Fruit fly (Drosophila melanogaster) whole organism, embryonic: ENCODE data around the gene CG13127.

Source experiments
- Ada2b ChIP-seq: fragments of 200-800 bp; sonication (Bioruptor generic); IDR thresholded peaks from 2 replicates; pipeline ENCODE4 v1.3.6; 2022; ENCODE audit warnings: missing biosample characterization, missing genetic modification characterization
- CG10209 ChIP-seq: fragments of 200-800 bp; sonication (Bioruptor generic); optimal IDR thresholded peaks from 3 replicates; lab custom pipeline; 2017; ENCODE audit warnings: missing biosample characterization, mild to moderate bottlenecking, missing genetic modification characterization, missing genetic modification reagents
- CG11695 ChIP-seq: fragments of 200-800 bp; sonication (Bioruptor generic); IDR thresholded peaks from 3 replicates; pipeline ENCODE4 v1.3.6; 2022; ENCODE audit warnings: missing biosample characterization, missing genetic modification characterization
- CG12155 ChIP-seq: fragments of 200-800 bp; sonication (Bioruptor generic); optimal IDR thresholded peaks from 3 replicates; lab custom pipeline; 2016; ENCODE audit warnings: missing biosample characterization, missing genetic modification characterization
- CG13296 ChIP-seq: fragments of 200-800 bp; sonication (Bioruptor generic); optimal IDR thresholded peaks from 3 replicates; lab custom pipeline; 2018; ENCODE audit warnings: missing biosample characterization, mild to moderate bottlenecking, missing genetic modification characterization
- CG13424 ChIP-seq: fragments of 200-800 bp; sonication (Bioruptor generic); optimal IDR thresholded peaks from 2 replicates; lab custom pipeline; 2019; ENCODE audit warnings: missing biosample characterization, mild to moderate bottlenecking, missing genetic modification characterization, moderate library complexity
- CG15269 ChIP-seq: fragments of 200-800 bp; sonication (Bioruptor generic); optimal IDR thresholded peaks from 2 replicates; lab custom pipeline; 2018; ENCODE audit warnings: missing biosample characterization, mild to moderate bottlenecking, missing genetic modification characterization, moderate library complexity
- CG15696 ChIP-seq: fragments of 200-800 bp; sonication (Bioruptor generic); optimal IDR thresholded peaks from 2 replicates; lab custom pipeline; 2019; ENCODE audit warnings: missing biosample characterization, mild to moderate bottlenecking, missing genetic modification characterization, moderate library complexity
- CG1602 ChIP-seq: fragments of 200-800 bp; sonication (Bioruptor generic); optimal IDR thresholded peaks from 3 replicates; lab custom pipeline; 2016; ENCODE audit warnings: missing biosample characterization, missing genetic modification characterization
- CG16815 ChIP-seq: fragments of 200-800 bp; sonication (Bioruptor generic); optimal IDR thresholded peaks from 3 replicates; lab custom pipeline; 2017; ENCODE audit warnings: missing biosample characterization, mild to moderate bottlenecking, missing genetic modification characterization
- CG17186 ChIP-seq: fragments of 200-800 bp; sonication (Bioruptor generic); optimal IDR thresholded peaks from 3 replicates; lab custom pipeline; 2017; ENCODE audit warnings: missing biosample characterization, missing genetic modification reagents, missing genetic modification characterization
- CG17568 ChIP-seq: fragments of 200-800 bp; sonication (Bioruptor generic); optimal IDR thresholded peaks from 2 replicates; lab custom pipeline; 2018; ENCODE audit warnings: missing biosample characterization, mild to moderate bottlenecking, missing genetic modification characterization, moderate library complexity
- CG18764 ChIP-seq: fragments of 200-800 bp; sonication (Bioruptor generic); optimal IDR thresholded peaks from 3 replicates; lab custom pipeline; 2016; ENCODE audit warnings: missing biosample characterization, missing genetic modification characterization
- CG31224 ChIP-seq: fragments of 200-800 bp; sonication (Bioruptor generic); IDR thresholded peaks from 2 replicates; pipeline ENCODE4 v1.3.6; 2022; ENCODE audit warnings: missing biosample characterization, missing genetic modification characterization
- CG31441 ChIP-seq: fragments of 200-800 bp; sonication (Bioruptor generic); IDR thresholded peaks from 2 replicates; pipeline ENCODE4 v1.3.6; 2022; ENCODE audit warnings: missing biosample characterization, missing genetic modification characterization
- CG32772 ChIP-seq: fragments of 200-800 bp; sonication (Bioruptor generic); IDR thresholded peaks from 2 replicates; pipeline ENCODE4 v1.3.6; 2022; ENCODE audit warnings: missing biosample characterization, missing genetic modification characterization
- CG6791 ChIP-seq: fragments of 200-800 bp; sonication (Bioruptor generic); IDR thresholded peaks from 3 replicates; pipeline ENCODE4 v1.3.6; 2022; ENCODE audit warnings: missing biosample characterization, missing genetic modification characterization; ENCODE audit not compliant: partially characterized antibody
- CG7372 ChIP-seq: fragments of 200-800 bp; sonication (Bioruptor generic); IDR thresholded peaks from 2 replicates; pipeline ENCODE4 v1.3.6; 2022; ENCODE audit warnings: missing biosample characterization, missing genetic modification characterization
- CG7839 ChIP-seq: fragments of 200-800 bp; sonication (Bioruptor generic); optimal IDR thresholded peaks from 3 replicates; lab custom pipeline; 2018; ENCODE audit warnings: missing biosample characterization, mild to moderate bottlenecking, missing genetic modification characterization, moderate library complexity
- CG8765 ChIP-seq: fragments of 200-800 bp; sonication (Bioruptor generic); IDR thresholded peaks from 2 replicates; pipeline ENCODE4 v1.3.6; 2022; ENCODE audit warnings: missing biosample characterization, missing genetic modification characterization
- CG9609 ChIP-seq: fragments of 200-800 bp; sonication (Bioruptor generic); optimal IDR thresholded peaks from 3 replicates; lab custom pipeline; 2016; ENCODE audit warnings: missing biosample characterization, missing genetic modification characterization
- CG9727 ChIP-seq: fragments of 200-800 bp; sonication (Bioruptor generic); optimal IDR thresholded peaks from 3 replicates; lab custom pipeline; 2017; ENCODE audit warnings: missing biosample characterization, mild to moderate bottlenecking, missing genetic modification characterization
- CTCF ChIP-seq: fragments of 200-800 bp; sonication (Bioruptor generic); optimal IDR thresholded peaks from 2 replicates; lab custom pipeline; 2017; ENCODE audit warnings: missing biosample characterization, mild to moderate bottlenecking, missing genetic modification characterization, moderate library complexity
- D19B ChIP-seq: fragments of 200-800 bp; sonication (Bioruptor generic); optimal IDR thresholded peaks from 2 replicates; lab custom pipeline; 2017; ENCODE audit warnings: missing biosample characterization, mild to moderate bottlenecking, missing genetic modification characterization
- Dek ChIP-seq: fragments of 200-800 bp; sonication (Bioruptor generic); optimal IDR thresholded peaks from 3 replicates; lab custom pipeline; 2019; ENCODE audit warnings: missing biosample characterization, mild to moderate bottlenecking, missing genetic modification characterization, moderate library complexity
- E2f1 ChIP-seq: fragments of 200-800 bp; sonication (Bioruptor generic); IDR thresholded peaks from 2 replicates; pipeline ENCODE4 v1.3.6; 2022; ENCODE audit warnings: missing biosample characterization, missing genetic modification characterization
- Ets65A ChIP-seq: fragments of 200-800 bp; sonication (Bioruptor generic); peaks from one replicate; lab custom pipeline; 2016; ENCODE audit warnings: missing biosample characterization, missing genetic modification characterization
- Fer3 ChIP-seq: fragments of 200-800 bp; sonication (Bioruptor generic); optimal IDR thresholded peaks from 2 replicates; lab custom pipeline; 2018; ENCODE audit warnings: missing biosample characterization, mild to moderate bottlenecking, missing genetic modification characterization, moderate library complexity
- Optix ChIP-seq: fragments of 200-800 bp; sonication (Bioruptor generic); IDR thresholded peaks from 3 replicates; pipeline ENCODE4 v1.3.6; 2022; ENCODE audit warnings: missing biosample characterization, missing genetic modification characterization
- Ssrp ChIP-seq: fragments of 200-800 bp; sonication (Bioruptor generic); optimal IDR thresholded peaks from 2 replicates; lab custom pipeline; 2018; ENCODE audit warnings: missing biosample characterization, mild to moderate bottlenecking, missing genetic modification characterization, moderate library complexity
- dm ChIP-seq: fragments of 200-800 bp; sonication (Bioruptor generic); optimal IDR thresholded peaks from 3 replicates; lab custom pipeline; 2016; ENCODE audit warnings: missing biosample characterization, missing genetic modification characterization
- dmrt99B ChIP-seq: fragments of 200-800 bp; sonication (Bioruptor generic); optimal IDR thresholded peaks from 2 replicates; lab custom pipeline; 2018; ENCODE audit warnings: missing biosample characterization, mild to moderate bottlenecking, missing genetic modification characterization, moderate library complexity
- dysf ChIP-seq: fragments of 200-800 bp; sonication (Bioruptor generic); IDR thresholded peaks from 3 replicates; pipeline ENCODE4 v1.3.6; 2022; ENCODE audit warnings: missing biosample characterization, missing genetic modification characterization
- emc ChIP-seq: fragments of 200-800 bp; sonication (Bioruptor generic); optimal IDR thresholded peaks from 2 replicates; lab custom pipeline; 2016; ENCODE audit warnings: missing biosample characterization, missing genetic modification characterization
- en ChIP-seq: fragments of 200-800 bp; sonication (Bioruptor generic); optimal IDR thresholded peaks from 2 replicates; lab custom pipeline; 2016; ENCODE audit warnings: missing biosample characterization, missing genetic modification characterization
- gcm ChIP-seq: fragments of 200-800 bp; sonication (Bioruptor generic); optimal IDR thresholded peaks from 2 replicates; lab custom pipeline; 2019; ENCODE audit warnings: missing biosample characterization, mild to moderate bottlenecking, missing genetic modification characterization, moderate library complexity
- gem ChIP-seq: fragments of 200-800 bp; sonication (Bioruptor generic); optimal IDR thresholded peaks from 2 replicates; lab custom pipeline; 2019; ENCODE audit warnings: missing biosample characterization, mild to moderate bottlenecking, missing genetic modification characterization, moderate library complexity
- gro ChIP-seq: fragments of 200-800 bp; sonication (Bioruptor generic); optimal IDR thresholded peaks from 2 replicates; lab custom pipeline; 2016; ENCODE audit warnings: missing biosample characterization, missing genetic modification characterization
- hbn ChIP-seq: fragments of 200-800 bp; sonication (Bioruptor generic); IDR thresholded peaks from 2 replicates; pipeline ENCODE4 v1.3.6; 2022; ENCODE audit warnings: missing biosample characterization, missing genetic modification characterization; ENCODE audit not compliant: partially characterized antibody
- ind ChIP-seq: fragments of 200-800 bp; sonication (Bioruptor generic); optimal IDR thresholded peaks from 3 replicates; lab custom pipeline; 2016; ENCODE audit warnings: missing biosample characterization, missing genetic modification characterization
- jigr1 ChIP-seq: fragments of 200-800 bp; sonication (Bioruptor generic); IDR thresholded peaks from 3 replicates; pipeline ENCODE4 v1.3.6; 2022; ENCODE audit warnings: missing biosample characterization, missing genetic modification characterization
- lab ChIP-seq: fragments of 200-800 bp; sonication (Bioruptor generic); optimal IDR thresholded peaks from 3 replicates; lab custom pipeline; 2017; ENCODE audit warnings: missing biosample characterization, missing genetic modification characterization, mild to moderate bottlenecking, moderate library complexity, missing genetic modification reagents
- org-1 ChIP-seq: fragments of 200-800 bp; sonication (Bioruptor generic); optimal IDR thresholded peaks from 2 replicates; lab custom pipeline; 2017; ENCODE audit warnings: missing biosample characterization, missing genetic modification characterization
- prd ChIP-seq, 3 experiments: fragments of >200 bp in 2 of 3; fragments of 200-800 bp in 1 of 3; sonication (Bioruptor generic) in 1 of 3; optimal IDR thresholded peaks in 2 of 3; IDR thresholded peaks in 1 of 3; 2 replicates in 2 of 3; 3 replicates in 1 of 3; pipeline versions ENCODE4 v1.3.6 to Lab custom; 2017 to 2022; ENCODE audit warnings: missing biosample characterization in 1 of 3, missing genetic modification characterization in 1 of 3
- rib ChIP-seq: fragments of 200-800 bp; sonication (Bioruptor generic); IDR thresholded peaks from 2 replicates; pipeline ENCODE4 v1.3.6; 2022; ENCODE audit warnings: missing biosample characterization, missing genetic modification characterization
- row ChIP-seq: fragments of 200-800 bp; sonication (Bioruptor generic); IDR thresholded peaks from 3 replicates; pipeline ENCODE4 v1.3.6; 2022; ENCODE audit warnings: missing biosample characterization, missing genetic modification characterization
- sob ChIP-seq: fragments of 200-800 bp; sonication (Bioruptor generic); IDR thresholded peaks from 2 replicates; pipeline ENCODE4 v1.3.6; 2022; ENCODE audit warnings: missing biosample characterization, missing genetic modification characterization
- tgo ChIP-seq: fragments of 200-800 bp; sonication (Bioruptor generic); IDR thresholded peaks from 3 replicates; pipeline ENCODE4 v1.3.6; 2022; ENCODE audit warnings: missing biosample characterization, missing genetic modification characterization
- ttk ChIP-seq: fragments of 200-800 bp; sonication (Bioruptor generic); IDR thresholded peaks from 2 replicates; pipeline ENCODE4 v2.1.2; 2022; ENCODE audit warnings: missing biosample characterization, missing genetic modification characterization
- twi ChIP-seq: fragments of 200-800 bp; optimal IDR thresholded peaks from 2 replicates; lab custom pipeline; 2019; ENCODE audit warnings: missing biosample characterization, mild to moderate bottlenecking, missing genetic modification characterization, moderate library complexity

CG13127 gene

DNA sequence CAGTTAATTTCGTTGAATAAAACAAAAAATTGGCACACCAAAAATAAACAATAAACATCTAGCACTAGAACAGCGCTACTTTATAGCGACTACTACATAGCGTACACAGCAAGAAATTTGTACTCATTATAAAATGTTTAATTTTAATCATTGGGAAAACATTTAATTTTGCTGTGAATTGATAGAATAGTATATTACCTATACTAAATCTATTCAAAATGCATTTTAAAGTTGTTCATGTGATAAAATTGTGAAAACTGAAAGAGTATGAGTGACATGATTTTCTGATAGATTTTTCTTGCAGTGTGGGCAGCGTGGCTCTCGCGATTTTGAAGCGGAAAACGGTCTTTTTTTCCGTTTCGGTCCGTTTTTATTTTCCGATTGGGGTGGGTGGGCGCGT is 34.8 kb downstream of the CG13127 start (continued):
- TF ChIP-seq row (GFP tag; lab: Robert Waterston, UW) (peak; percentile 73), E2f1 (GFP tag; lab: Robert Waterston, UW) (0 out of 2 replicates have a peak, but pooled peaks have one; percentile 13), CG17186 (GFP tag; lab: Kevin White, UChicago) (no peak), CG31224 (GFP tag; lab: Robert Waterston, UW) (peak; percentile 22; the same call in 1 of the 2 replicates), tgo (peak; percentile 39; the same call in 1 of the 3 replicates), hbn (GFP tag; lab: Robert Waterston, UW) (no peak), emc (peak; percentile 6), CG15696 (peak; percentile 0), Ets65A (GFP tag; lab: Kevin White, UChicago) (peak; percentile 19), en (GFP tag; lab: Kevin White, UChicago) (no peak), CG10209 (peak; percentile 4), gem (tag; lab: Kevin White, UChicago) (peak; percentile 64), CG8765 (no peak), jigr1 (GFP tag; lab: Robert Waterston, UW) (no peak), CG31441 (GFP tag; lab: Robert Waterston, UW) (no peak; the same call in 1 of the 2 replicates), CG7839 (tag; lab: Kevin White, UChicago) (peak; percentile 63), Optix (GFP tag; lab: Robert Waterston, UW) (no peak), D19B (no peak), ttk (GFP tag; lab: Robert Waterston, UW) (0 out of 2 replicates have a peak, but pooled peaks have one; percentile 32), CG6791 (GFP tag; lab: Robert Waterston, UW) (no peak), dmrt99B (peak; percentile 55), Dek (tag; lab: Kevin White, UChicago) (no peak), dysf (GFP tag; lab: Robert Waterston, UW) (peak; percentile 63; the same call in 2 of the 3 replicates), gcm (GFP tag; lab: Kevin White, UChicago) (no peak), Ada2b (GFP tag; lab: Robert Waterston, UW) (peak; percentile 14; the same call in 1 of the 2 replicates), twi (tag; lab: Kevin White, UChicago) (no peak), CG9609 (GFP tag; lab: Kevin White, UChicago) (no peak), CG11695 (peak; percentile 20; the same call in 1 of the 3 replicates), CG1602 (GFP tag; lab: Kevin White, UChicago) (peak; percentile 7), dm (GFP tag; lab: Kevin White, UChicago) (no peak), sob (GFP tag; lab: Robert Waterston, UW) (0 out of 2 replicates have a peak, but pooled peaks have one; percentile 18), Fer3 (tag; lab: Kevin White, UChicago) (no peak), CG12155 (peak; percentile 14), org-1 (GFP tag; lab: Kevin White, UChicago) (peak; percentile 18), CG32772 (0 out of 2 replicates have a peak, but pooled peaks have one; percentile 7), CG17568 (GFP tag; lab: Kevin White, UChicago) (no peak), gro (no peak), CG15269 (tag; lab: Kevin White, UChicago) (peak; percentile 50), CG7372 (GFP tag; lab: Robert Waterston, UW) (0 out of 2 replicates have a peak, but pooled peaks have one; percentile 18), CG13296 (GFP tag; lab: Kevin White, UChicago) (peak; percentile 45), CTCF (no peak), CG18764 (no peak), CG13424 (peak; percentile 47), lab (GFP tag; lab: Kevin White, UChicago) (peak; percentile 34), Ssrp (tag; lab: Kevin White, UChicago) (peak; percentile 13), CG16815 (GFP tag; lab: Kevin White, UChicago) (no peak), rib (no peak), ind (GFP tag; lab: Kevin White, UChicago) (peak; percentile 19), prd (optimal IDR thresholded peaks at IDR 0.05; lab: Kevin White, UChicago) (no peak), prd (GFP tag; IDR thresholded peaks at IDR 0.05; lab: Robert Waterston, UW) (peak; percentile 51; the same call in 2 of the 3 replicates), CG9727 (GFP tag; lab: Kevin White, UChicago) (peak; percentile 14)
